Fruit fly (Drosophila melanogaster) whole organism, pupa: Measurements from ENCODE around the gene CG42718.

Experiments
- CG10348 ChIP-seq: fragments of 200-800 bp; sonication (Bioruptor generic); IDR thresholded peaks from 2 replicates; pipeline ENCODE4 v1.3.6; 2022; ENCODE audit warnings: missing biosample characterization, missing genetic modification characterization
- CG12605 ChIP-seq: fragments of 200-800 bp; sonication (Bioruptor generic); IDR thresholded peaks from 2 replicates; pipeline ENCODE4 v1.3.6; 2022; ENCODE audit warnings: missing biosample characterization, missing genetic modification characterization
- CG13204 ChIP-seq: fragments of 200-800 bp; sonication (Bioruptor generic); optimal IDR thresholded peaks from 2 replicates; lab custom pipeline; 2018; ENCODE audit warnings: missing biosample characterization, mild to moderate bottlenecking, missing genetic modification characterization, moderate library complexity
- CG15710 ChIP-seq: fragments of 200-800 bp; sonication (Bioruptor generic); optimal IDR thresholded peaks from 2 replicates; lab custom pipeline; 2018; ENCODE audit warnings: missing biosample characterization, mild to moderate bottlenecking, missing genetic modification characterization, moderate library complexity
- CG17806 ChIP-seq: fragments of 200-800 bp; sonication (Bioruptor generic); optimal IDR thresholded peaks from 2 replicates; lab custom pipeline; 2018; ENCODE audit warnings: missing biosample characterization, mild to moderate bottlenecking, missing genetic modification characterization, moderate library complexity
- CG32121 ChIP-seq: fragments of 200-800 bp; sonication (Bioruptor generic); IDR thresholded peaks from 2 replicates; pipeline ENCODE4 v1.3.6; 2022; ENCODE audit warnings: missing biosample characterization, missing genetic modification characterization
- CG34367 ChIP-seq: fragments of 200-800 bp; sonication (Bioruptor generic); optimal IDR thresholded peaks from 2 replicates; lab custom pipeline; 2018; ENCODE audit warnings: missing biosample characterization, mild to moderate bottlenecking, missing genetic modification characterization
- CG4496 ChIP-seq: fragments of 200-800 bp; sonication (Bioruptor generic); IDR thresholded peaks from 3 replicates; pipeline ENCODE4 v1.3.6; 2022; ENCODE audit warnings: missing biosample characterization, missing genetic modification characterization
- CG8159 ChIP-seq: fragments of 200-800 bp; sonication (Bioruptor generic); optimal IDR thresholded peaks from 3 replicates; lab custom pipeline; 2018; ENCODE audit warnings: missing biosample characterization, mild to moderate bottlenecking, missing genetic modification characterization, moderate library complexity
- CG9948 ChIP-seq: fragments of 200-800 bp; sonication (Bioruptor generic); optimal IDR thresholded peaks from 2 replicates; lab custom pipeline; 2018; ENCODE audit warnings: missing biosample characterization, mild to moderate bottlenecking, missing genetic modification characterization, moderate library complexity
- Ets98B ChIP-seq: fragments of 200-800 bp; sonication (Bioruptor generic); IDR thresholded peaks from 2 replicates; pipeline ENCODE4 v1.3.6; 2022; ENCODE audit warnings: missing biosample characterization, missing genetic modification characterization
- Pif1B ChIP-seq: fragments of 200-800 bp; sonication (Bioruptor generic); optimal IDR thresholded peaks from 3 replicates; lab custom pipeline; 2016; ENCODE audit warnings: missing biosample characterization, missing genetic modification characterization
- rn ChIP-seq: fragments of 200-800 bp; sonication (Bioruptor generic); IDR thresholded peaks from 2 replicates; pipeline ENCODE4 v1.3.6; 2022; ENCODE audit warnings: missing biosample characterization, missing genetic modification characterization

DNA sequence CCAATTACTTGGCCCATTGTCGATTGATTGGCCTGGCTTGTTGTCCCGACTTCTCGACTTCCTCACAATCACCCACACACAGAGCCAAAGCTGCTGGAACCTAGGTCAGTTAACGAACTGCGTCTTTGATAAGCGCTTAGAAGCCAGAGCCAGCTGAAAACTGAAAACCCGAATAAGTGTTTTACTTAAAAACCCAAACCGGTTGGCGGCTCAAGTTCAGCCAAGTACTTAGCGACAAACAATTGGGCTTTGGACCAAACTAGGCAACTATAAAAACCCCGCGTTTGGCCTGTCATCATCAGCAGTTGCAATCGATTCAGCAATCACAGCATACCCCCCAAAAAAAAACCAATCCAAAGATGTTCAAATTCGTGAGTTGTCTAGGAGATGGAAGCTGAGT is 2.3 kb upstream of the CG42718 start, which contains the start of gene CG13059:
- TF ChIP-seq CG9948 (tag; lab: Kevin White, UChicago) (no peak), CG12605 (GFP tag; lab: Robert Waterston, UW) (no peak), CG32121 (GFP tag; lab: Robert Waterston, UW) (no peak), CG15710 (no peak), CG4496 (GFP tag; lab: Robert Waterston, UW) (no peak), CG34367 (tag; lab: Kevin White, UChicago) (no peak), Pif1B (GFP tag; lab: Kevin White, UChicago) (no peak), rn (GFP tag; lab: Robert Waterston, UW) (no peak), Ets98B (GFP tag; lab: Robert Waterston, UW) (no peak), CG10348 (GFP tag; lab: Robert Waterston, UW) (no peak), CG17806 (tag; lab: Kevin White, UChicago) (no peak), CG8159 (tag; lab: Kevin White, UChicago) (no peak), CG13204 (GFP tag; lab: Kevin White, UChicago) (no peak)
